Fruit fly (Drosophila melanogaster) whole organism, embryonic: ENCODE data around the gene Grip84.

Source experiments
- Awh ChIP-seq: fragments of 200-800 bp; sonication (Bioruptor generic); IDR thresholded peaks from 2 replicates; pipeline ENCODE4, ENCODE4 v1.3.6; 2022; ENCODE audit warnings: missing biosample characterization, missing genetic modification characterization
- C15 ChIP-seq: fragments of 200-800 bp; sonication (Bioruptor generic); IDR thresholded peaks from 3 replicates; pipeline ENCODE4 v1.3.6; 2022; ENCODE audit warnings: missing biosample characterization, missing genetic modification characterization
- CG10654 ChIP-seq: fragments of 200-800 bp; sonication (Bioruptor generic); optimal IDR thresholded peaks from 2 replicates; lab custom pipeline; 2016; ENCODE audit warnings: missing biosample characterization, missing genetic modification characterization
- CG11504 ChIP-seq: fragments of 200-800 bp; sonication (Bioruptor generic); optimal IDR thresholded peaks from 3 replicates; lab custom pipeline; 2019; ENCODE audit warnings: missing biosample characterization, mild to moderate bottlenecking, missing genetic modification characterization, moderate library complexity
- CG14710 ChIP-seq: fragments of 200-800 bp; sonication (Bioruptor generic); optimal IDR thresholded peaks from 3 replicates; lab custom pipeline; 2019; ENCODE audit warnings: missing biosample characterization, mild to moderate bottlenecking, missing genetic modification characterization, moderate library complexity
- CG16779 ChIP-seq: fragments of 200-800 bp; sonication (Bioruptor generic); IDR thresholded peaks from 2 replicates; pipeline ENCODE4 v1.3.6; 2022; ENCODE audit warnings: missing biosample characterization, missing genetic modification characterization
- CG3163 ChIP-seq: fragments of 200-800 bp; sonication (Bioruptor generic); optimal IDR thresholded peaks from 3 replicates; lab custom pipeline; 2016; ENCODE audit warnings: missing biosample characterization, missing genetic modification characterization
- CG4617 ChIP-seq: fragments of 200-800 bp; sonication (Bioruptor generic); optimal IDR thresholded peaks from 3 replicates; lab custom pipeline; 2016; ENCODE audit warnings: missing biosample characterization, missing genetic modification characterization, borderline replicate concordance
- CG6689 ChIP-seq: fragments of 200-800 bp; sonication (Bioruptor generic); IDR thresholded peaks from 2 replicates; pipeline ENCODE4 v1.3.6; 2022; ENCODE audit warnings: missing biosample characterization, missing genetic modification characterization
- CG7357 ChIP-seq: fragments of 200-800 bp; sonication (Bioruptor generic); IDR thresholded peaks from 3 replicates; pipeline ENCODE4 v1.3.6; 2022; ENCODE audit warnings: missing biosample characterization, missing genetic modification characterization
- CG7556 ChIP-seq: fragments of 200-800 bp; sonication (Bioruptor generic); optimal IDR thresholded peaks from 2 replicates; lab custom pipeline; 2017; ENCODE audit warnings: missing biosample characterization, mild to moderate bottlenecking, missing genetic modification characterization
- CG7987 ChIP-seq: fragments of 200-800 bp; sonication (Bioruptor generic); optimal IDR thresholded peaks from 2 replicates; lab custom pipeline; 2018; ENCODE audit warnings: missing biosample characterization, mild to moderate bottlenecking, missing genetic modification characterization, moderate library complexity
- CG8290 ChIP-seq, 3 experiments: fragments of 200-800 bp; sonication (Bioruptor generic); optimal IDR thresholded peaks; 2 replicates each; lab custom pipeline; 2016 to 2019; ENCODE audit warnings: missing biosample characterization in 3 of 3, missing genetic modification characterization in 3 of 3, mild to moderate bottlenecking in 2 of 3, moderate library complexity in 1 of 3
- Camta ChIP-seq: fragments of 200-800 bp; sonication (Bioruptor generic); optimal IDR thresholded peaks from 2 replicates; lab custom pipeline; 2016; ENCODE audit warnings: missing biosample characterization, missing genetic modification characterization
- Dp ChIP-seq: fragments of 200-800 bp; sonication (Bioruptor generic); optimal IDR thresholded peaks from 2 replicates; lab custom pipeline; 2018; ENCODE audit warnings: missing biosample characterization, mild to moderate bottlenecking, missing genetic modification characterization, moderate library complexity
- E2f1 ChIP-seq: fragments of 200-800 bp; sonication (Bioruptor generic); IDR thresholded peaks from 2 replicates; pipeline ENCODE4 v1.3.6; 2022; ENCODE audit warnings: missing biosample characterization, missing genetic modification characterization
- Elba2 ChIP-seq: fragments of 200-800 bp; sonication (Bioruptor generic); optimal IDR thresholded peaks from 3 replicates; lab custom pipeline; 2016; ENCODE audit warnings: missing biosample characterization, missing genetic modification characterization
- Ets65A ChIP-seq: fragments of 200-800 bp; sonication (Bioruptor generic); peaks from one replicate; lab custom pipeline; 2016; ENCODE audit warnings: missing biosample characterization, missing genetic modification characterization
- HHEX ChIP-seq: fragments of 200-800 bp; sonication (Bioruptor generic); optimal IDR thresholded peaks from 3 replicates; lab custom pipeline; 2017; ENCODE audit warnings: missing biosample characterization, mild to moderate bottlenecking, missing genetic modification characterization, missing genetic modification reagents
- PHDP ChIP-seq: fragments of 200-800 bp; sonication (Bioruptor generic); optimal IDR thresholded peaks from 3 replicates; lab custom pipeline; 2018; ENCODE audit warnings: missing biosample characterization, mild to moderate bottlenecking, missing genetic modification characterization, moderate library complexity
- Spps ChIP-seq: fragments of 200-800 bp; sonication (Bioruptor generic); optimal IDR thresholded peaks from 2 replicates; lab custom pipeline; 2018; ENCODE audit warnings: missing biosample characterization, mild to moderate bottlenecking, missing genetic modification characterization
- TFAM ChIP-seq: fragments of 200-800 bp; sonication (Bioruptor generic); optimal IDR thresholded peaks from 2 replicates; lab custom pipeline; 2017; ENCODE audit warnings: missing biosample characterization, missing genetic modification characterization, inconsistent platforms
- YL-1 ChIP-seq: fragments of 200-800 bp; sonication (Bioruptor generic); optimal IDR thresholded peaks from 3 replicates; lab custom pipeline; 2017; ENCODE audit warnings: missing biosample characterization, mild to moderate bottlenecking, missing genetic modification characterization
- al ChIP-seq: fragments of 200-800 bp; sonication (Bioruptor generic); IDR thresholded peaks from 2 replicates; pipeline ENCODE4 v1.3.6; 2022; ENCODE audit warnings: missing biosample characterization, missing genetic modification characterization
- br ChIP-seq: fragments of >200 bp; optimal IDR thresholded peaks from 2 replicates; lab custom pipeline; 2017
- cato ChIP-seq: fragments of 200-800 bp; sonication (Bioruptor generic); optimal IDR thresholded peaks from 2 replicates; lab custom pipeline; 2016; ENCODE audit warnings: missing biosample characterization, missing genetic modification characterization, borderline replicate concordance
- ci ChIP-seq: fragments of 200-800 bp; sonication (Bioruptor generic); IDR thresholded peaks from 3 replicates; pipeline ENCODE4 v1.3.6; 2022; ENCODE audit warnings: missing biosample characterization, missing genetic modification characterization
- fd3F ChIP-seq: fragments of 200-800 bp; sonication (Bioruptor generic); optimal IDR thresholded peaks from 2 replicates; lab custom pipeline; 2018; ENCODE audit warnings: missing biosample characterization, mild to moderate bottlenecking, missing genetic modification characterization, moderate library complexity
- fd96Cb ChIP-seq: fragments of 200-800 bp; sonication (Bioruptor generic); optimal IDR thresholded peaks from 2 replicates; lab custom pipeline; 2018; ENCODE audit warnings: missing biosample characterization, mild to moderate bottlenecking, missing genetic modification characterization, moderate library complexity
- gce ChIP-seq: fragments of 200-800 bp; sonication (Bioruptor generic); IDR thresholded peaks from 3 replicates; pipeline ENCODE4 v1.3.6; 2022; ENCODE audit warnings: missing biosample characterization, missing genetic modification characterization
- gcm ChIP-seq: fragments of 200-800 bp; sonication (Bioruptor generic); optimal IDR thresholded peaks from 2 replicates; lab custom pipeline; 2019; ENCODE audit warnings: missing biosample characterization, mild to moderate bottlenecking, missing genetic modification characterization, moderate library complexity
- gro ChIP-seq: fragments of 200-800 bp; sonication (Bioruptor generic); optimal IDR thresholded peaks from 2 replicates; lab custom pipeline; 2016; ENCODE audit warnings: missing biosample characterization, missing genetic modification characterization
- kay ChIP-seq: fragments of 200-800 bp; sonication (Bioruptor generic); optimal IDR thresholded peaks from 2 replicates; lab custom pipeline; 2016; ENCODE audit warnings: missing biosample characterization, missing genetic modification characterization
- lov ChIP-seq, 2 experiments: fragments of 200-800 bp in 1 of 2; fragments of >200 bp in 1 of 2; sonication (Bioruptor generic) in 1 of 2; IDR thresholded peaks in 1 of 2; optimal IDR thresholded peaks in 1 of 2; 2 replicates in 1 of 2; 3 replicates in 1 of 2; pipeline versions ENCODE4 v1.3.6 to Lab custom; 2017 to 2022; ENCODE audit warnings: missing biosample characterization in 1 of 2, missing genetic modification characterization in 1 of 2
- maf-S ChIP-seq: fragments of 200-800 bp; sonication (Bioruptor generic); optimal IDR thresholded peaks from 2 replicates; lab custom pipeline; 2016; ENCODE audit warnings: missing biosample characterization, missing genetic modification characterization
- mld ChIP-seq: fragments of 200-800 bp; sonication (Bioruptor generic); IDR thresholded peaks from 3 replicates; pipeline ENCODE4 v1.3.6; 2022; ENCODE audit warnings: missing biosample characterization, missing genetic modification characterization; ENCODE audit not compliant: partially characterized antibody
- nerfin-2 ChIP-seq: fragments of 200-800 bp; sonication (Bioruptor generic); IDR thresholded peaks from 2 replicates; pipeline ENCODE4 v1.3.6; 2022; ENCODE audit warnings: missing biosample characterization, missing genetic modification characterization; ENCODE audit not compliant: partially characterized antibody
- nom ChIP-seq: fragments of 200-800 bp; sonication (Bioruptor generic); optimal IDR thresholded peaks from 2 replicates; lab custom pipeline; 2017; ENCODE audit warnings: missing biosample characterization, missing genetic modification characterization, mild to moderate bottlenecking, moderate library complexity, missing genetic modification reagents
- p53 ChIP-seq: fragments of 200-800 bp; sonication (Bioruptor generic); optimal IDR thresholded peaks from 2 replicates; lab custom pipeline; 2016; ENCODE audit warnings: missing biosample characterization, missing genetic modification characterization
- pita ChIP-seq: fragments of 200-800 bp; sonication (Bioruptor generic); optimal IDR thresholded peaks from 2 replicates; lab custom pipeline; 2017; ENCODE audit warnings: missing biosample characterization, mild to moderate bottlenecking, missing genetic modification characterization
- pum ChIP-seq: fragments of 200-800 bp; sonication (Bioruptor generic); optimal IDR thresholded peaks from 2 replicates; lab custom pipeline; 2016; ENCODE audit warnings: missing biosample characterization, missing genetic modification characterization
- pzg ChIP-seq: fragments of 200-800 bp; sonication (Bioruptor generic); optimal IDR thresholded peaks from 3 replicates; lab custom pipeline; 2018; ENCODE audit warnings: missing biosample characterization, mild to moderate bottlenecking, missing genetic modification characterization, moderate library complexity
- row ChIP-seq: fragments of 200-800 bp; sonication (Bioruptor generic); IDR thresholded peaks from 3 replicates; pipeline ENCODE4 v1.3.6; 2022; ENCODE audit warnings: missing biosample characterization, missing genetic modification characterization
- shn ChIP-seq: fragments of 200-800 bp; sonication (Bioruptor generic); optimal IDR thresholded peaks from 3 replicates; lab custom pipeline; 2016; ENCODE audit warnings: missing biosample characterization, missing genetic modification characterization
- slp2 ChIP-seq: fragments of 200-800 bp; sonication (Bioruptor generic); optimal IDR thresholded peaks from 2 replicates; lab custom pipeline; 2016; ENCODE audit warnings: missing biosample characterization, missing genetic modification characterization
- tap ChIP-seq: fragments of 200-800 bp; optimal IDR thresholded peaks from 3 replicates; lab custom pipeline; 2019; ENCODE audit warnings: missing biosample characterization, mild to moderate bottlenecking, missing genetic modification characterization, moderate library complexity
- trem ChIP-seq: fragments of 200-800 bp; optimal IDR thresholded peaks from 3 replicates; lab custom pipeline; 2019; ENCODE audit warnings: missing biosample characterization, mild to moderate bottlenecking, missing genetic modification characterization, moderate library complexity
- wdn ChIP-seq: fragments of 200-800 bp; sonication (Bioruptor generic); IDR thresholded peaks from 2 replicates; pipeline ENCODE4 v1.3.6; 2022; ENCODE audit warnings: missing biosample characterization, missing genetic modification characterization
- wor ChIP-seq: fragments of 200-800 bp; sonication (Bioruptor generic); IDR thresholded peaks from 2 replicates; pipeline ENCODE4 v1.3.6; 2022; ENCODE audit warnings: missing biosample characterization, missing genetic modification characterization
- zen ChIP-seq: fragments of 200-800 bp; sonication (Bioruptor generic); optimal IDR thresholded peaks from 3 replicates; lab custom pipeline; 2018; ENCODE audit warnings: missing biosample characterization, mild to moderate bottlenecking, missing genetic modification characterization, moderate library complexity
- zen2 ChIP-seq: fragments of 200-800 bp; sonication (Bioruptor generic); IDR thresholded peaks from 3 replicates; pipeline ENCODE4 v1.3.6; 2022; ENCODE audit warnings: missing biosample characterization, missing genetic modification characterization; ENCODE audit not compliant: partially characterized antibody

Gene Grip84

dm6 chrX:19613473-19613872, 47.9 kb upstream of the Grip84 start (continued):
- TF ChIP-seq gcm (peak; percentile 69), Spps (tag; lab: Kevin White, UChicago) (no peak), mld (no peak), CG10654 (GFP tag; lab: Kevin White, UChicago) (no peak), lov (optimal IDR thresholded peaks at IDR 0.05; lab: Kevin White, UChicago) (no peak), lov (GFP tag; IDR thresholded peaks at IDR 0.05; lab: Robert Waterston, UW) (no peak; the same call in 2 of the 3 replicates), ci (GFP tag; lab: Robert Waterston, UW) (peak; percentile 89), zen2 (peak; percentile 64; the same call in 2 of the 3 replicates), zen (tag; lab: Kevin White, UChicago) (no peak), CG7357 (GFP tag; lab: Robert Waterston, UW) (no peak), CG4617 (GFP tag; lab: Kevin White, UChicago) (no peak), br (no peak), nerfin-2 (GFP tag; lab: Robert Waterston, UW) (no peak), slp2 (GFP tag; lab: Kevin White, UChicago) (no peak), Dp (GFP tag; lab: Kevin White, UChicago) (peak; percentile 75), gro (GFP tag; lab: Kevin White, UChicago) (peak; percentile 33), TFAM (GFP tag; lab: Kevin White, UChicago) (no peak), row (GFP tag; lab: Robert Waterston, UW) (no peak; the same call in 2 of the 3 replicates), CG11504 (no peak), CG14710 (tag; lab: Kevin White, UChicago) (peak; percentile 57), CG16779 (GFP tag; lab: Robert Waterston, UW) (no peak), fd3F (GFP tag; lab: Kevin White, UChicago) (no peak), Elba2 (GFP tag; lab: Kevin White, UChicago) (no peak), p53 (GFP tag; lab: Kevin White, UChicago) (no peak), wdn (no peak), YL-1 (GFP tag; lab: Kevin White, UChicago) (peak; percentile 75), CG3163 (GFP tag; lab: Kevin White, UChicago) (no peak), trem (peak; percentile 36), Awh (GFP tag; lab: Robert Waterston, UW) (peak; percentile 30; the same call in 1 of the 2 replicates), cato (GFP tag; lab: Kevin White, UChicago) (no peak), maf-S (GFP tag; lab: Kevin White, UChicago) (no peak), tap (tag; lab: Kevin White, UChicago) (no peak), pzg (GFP tag; lab: Kevin White, UChicago) (peak; percentile 57), kay (GFP tag; lab: Kevin White, UChicago) (no peak), C15 (GFP tag; lab: Robert Waterston, UW) (no peak), al (GFP tag; lab: Robert Waterston, UW) (no peak), Camta (no peak), HHEX (GFP tag; lab: Kevin White, UChicago) (peak; percentile 64), E2f1 (GFP tag; lab: Robert Waterston, UW) (no peak), Ets65A (no peak), shn (GFP tag; lab: Kevin White, UChicago) (no peak), CG8290 (GFP tag; optimal IDR thresholded peaks at IDR 0.05; lab: Kevin White, UChicago) (no peak), CG8290 (tag; optimal IDR thresholded peaks at IDR 0.05; lab: Kevin White, UChicago) (peak; percentile 63 to 82), CG7556 (peak; percentile 10), gce (peak; percentile 60; the same call in 1 of the 3 replicates), CG6689 (GFP tag; lab: Robert Waterston, UW) (no peak), wor (GFP tag; lab: Robert Waterston, UW) (no peak), PHDP (tag; lab: Kevin White, UChicago) (peak; percentile 64), fd96Cb (tag; lab: Kevin White, UChicago) (no peak), nom (GFP tag; lab: Kevin White, UChicago) (peak; percentile 69), CG7987 (GFP tag; lab: Kevin White, UChicago) (peak; percentile 91), pita (GFP tag; lab: Kevin White, UChicago) (no peak), pum (GFP tag; lab: Kevin White, UChicago) (no peak)
